Worm (Caenorhabditis elegans) whole organism, midembryonic: ENCODE measurements around the gene B0464.6.

Source experiments
- T22C8.4 ChIP-seq: fragments of 200-800 bp; sonication (Bioruptor generic); IDR thresholded peaks from 2 replicates; pipeline ENCODE4 v1.3.6; 2022; ENCODE audit warnings: missing genetic modification characterization, missing compliant biosample characterization
- cog-1 ChIP-seq: sonication (generic microtip); optimal IDR thresholded peaks from 2 replicates; lab custom pipeline; 2016; ENCODE audit warnings: missing genetic modification characterization, missing compliant biosample characterization
- flt-1 ChIP-seq: fragments of 200-800 bp; sonication (Bioruptor generic); IDR thresholded peaks from 2 replicates; pipeline ENCODE4 v1.3.6; 2022; ENCODE audit warnings: missing genetic modification characterization, missing compliant biosample characterization
- klf-2 ChIP-seq: fragments of 200-800 bp; sonication (Bioruptor generic); conservative IDR thresholded peaks from 2 replicates; pipeline ENCODE4 v1.3.6; 2022; ENCODE audit warnings: missing genetic modification reagents, missing genetic modification characterization, missing compliant biosample characterization
- med-1 ChIP-seq: sonication (generic microtip); optimal IDR thresholded peaks from 2 replicates; lab custom pipeline; 2017; ENCODE audit warnings: missing genetic modification characterization, mild to moderate bottlenecking, missing compliant biosample characterization, antibody characterized with exemption, missing genetic modification reagents; ENCODE audit not compliant: insufficient read depth
- ref-1 ChIP-seq: fragments of 200-800 bp; sonication (Bioruptor generic); conservative IDR thresholded peaks from 2 replicates; pipeline ENCODE4 v1.3.6; 2022; ENCODE audit warnings: missing genetic modification reagents, missing genetic modification characterization, missing compliant biosample characterization
- tab-1 ChIP-seq: fragments of 200-800 bp; sonication (Bioruptor generic); IDR thresholded peaks from 2 replicates; pipeline ENCODE4 v1.3.6; 2022; ENCODE audit warnings: missing genetic modification characterization, missing compliant biosample characterization
- ztf-23 ChIP-seq: fragments of 200-800 bp; sonication (Bioruptor generic); IDR thresholded peaks from 2 replicates; pipeline ENCODE4 v1.3.6; 2022; ENCODE audit warnings: missing genetic modification reagents, missing genetic modification characterization, missing compliant biosample characterization
- ztf-29 ChIP-seq: fragments of 200-800 bp; sonication (Bioruptor generic); IDR thresholded peaks from 2 replicates; pipeline ENCODE4 v1.3.6; 2022; ENCODE audit warnings: missing genetic modification reagents, missing genetic modification characterization, missing compliant biosample characterization

Gene B0464.6

DNA sequence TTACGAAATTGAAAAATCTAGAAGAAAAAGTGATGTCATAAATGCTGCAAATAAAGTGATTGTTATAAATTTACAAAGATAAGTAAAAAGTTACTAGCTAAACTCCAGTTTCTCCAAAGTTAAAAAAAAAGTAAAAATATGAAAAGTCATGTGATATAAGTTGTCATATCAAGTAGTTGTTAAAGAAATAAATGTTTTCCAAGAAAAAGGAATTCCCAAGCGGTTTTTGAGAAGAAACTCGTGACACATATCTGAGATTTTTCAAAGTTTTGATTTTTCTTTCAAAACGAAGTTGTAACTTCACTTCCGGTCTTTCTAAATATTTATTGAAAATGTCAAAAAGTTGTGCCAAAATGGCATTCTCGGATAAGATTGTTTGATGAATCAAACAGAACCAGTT is 35.3 kb upstream of the B0464.6 start:
- TF ChIP-seq cog-1 (no peak), tab-1 (GFP tag; lab: Robert Waterston, UW) (no peak), T22C8.4 (GFP tag; lab: Robert Waterston, UW) (no peak), ref-1 (no peak), flt-1 (GFP tag; lab: Robert Waterston, UW) (no peak), med-1 (GFP tag; lab: Kevin White, UChicago) (no peak), ztf-29 (GFP tag; lab: Robert Waterston, UW) (no peak), ztf-23 (GFP tag; lab: Robert Waterston, UW) (no peak)

- TF ChIP-seq tab-1 (GFP tag; lab: Robert Waterston, UW) (no peak), klf-2 (GFP tag; lab: Robert Waterston, UW) (no peak), cog-1 (no peak), ztf-23 (GFP tag; lab: Robert Waterston, UW) (no peak), ref-1 (no peak), flt-1 (GFP tag; lab: Robert Waterston, UW) (no peak), med-1 (GFP tag; lab: Kevin White, UChicago) (no peak), ztf-29 (GFP tag; lab: Robert Waterston, UW) (no peak), T22C8.4 (GFP tag; lab: Robert Waterston, UW) (no peak)
These were observed 34.5 kb upstream of the B0464.6 start, which contains the start of gene sod-4 for ce11 chrIII:9500267-9500666. Gene sod-4 (minus strand): TSS chrIII:9500375.

DNA sequence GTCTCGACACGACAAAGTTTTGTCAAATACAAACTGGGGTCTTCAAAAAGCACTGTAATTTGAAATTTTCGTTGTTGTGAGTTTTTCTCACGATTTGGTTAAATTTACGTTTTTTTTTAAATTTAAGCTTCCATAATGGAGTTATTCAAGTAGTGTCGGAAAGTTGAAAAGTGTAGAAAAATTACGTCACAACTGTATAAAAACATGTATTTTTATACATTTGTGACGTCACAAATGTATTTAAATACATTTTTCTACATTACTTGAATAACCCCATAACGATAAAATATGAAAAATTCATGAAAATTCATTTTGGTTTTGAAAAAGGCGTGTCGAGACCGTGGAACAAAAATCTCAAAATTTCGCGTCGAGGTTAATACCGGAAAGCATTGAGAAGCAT is 31.6 kb upstream of the B0464.6 start:
- TF ChIP-seq flt-1 (GFP tag; lab: Robert Waterston, UW) (no peak), tab-1 (GFP tag; lab: Robert Waterston, UW) (no peak), ztf-23 (GFP tag; lab: Robert Waterston, UW) (no peak), ztf-29 (GFP tag; lab: Robert Waterston, UW) (no peak), T22C8.4 (GFP tag; lab: Robert Waterston, UW) (no peak), klf-2 (GFP tag; lab: Robert Waterston, UW) (no peak), cog-1 (no peak), ref-1 (no peak), med-1 (GFP tag; lab: Kevin White, UChicago) (no peak)

- TF ChIP-seq ztf-23 (GFP tag; lab: Robert Waterston, UW) = no peak
- TF ChIP-seq flt-1 (GFP tag; lab: Robert Waterston, UW) = no peak
- no peak for TF ChIP-seq med-1 (GFP tag; lab: Kevin White, UChicago)
- TF ChIP-seq ztf-29 (GFP tag; lab: Robert Waterston, UW) = no peak
These were observed 30.3 kb upstream of the B0464.6 start for ce11 chrIII:9496083-9496482.

DNA sequence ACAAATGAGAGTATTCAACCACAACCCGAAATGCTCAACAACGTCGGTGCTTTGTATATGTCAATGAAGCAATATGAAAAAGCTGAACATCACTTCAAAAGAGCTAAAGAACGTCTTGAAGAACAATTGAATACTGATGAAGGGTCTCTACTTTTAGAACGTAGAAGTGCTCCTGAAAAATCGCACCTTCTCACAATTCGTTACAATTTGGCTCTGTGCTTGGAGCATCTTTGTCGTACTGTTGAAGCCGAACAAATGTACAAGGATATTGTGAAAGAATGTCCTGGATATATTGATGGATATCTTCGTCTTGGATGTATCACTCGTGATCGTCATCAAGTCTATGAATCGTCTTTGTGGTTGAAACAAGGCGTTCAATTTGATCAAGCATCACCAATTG is 28.4 kb upstream of the B0464.6 start:
- no peak for TF ChIP-seq ztf-23 (GFP tag; lab: Robert Waterston, UW)
- no peak for TF ChIP-seq tab-1 (GFP tag; lab: Robert Waterston, UW)
- TF ChIP-seq klf-2 (GFP tag; lab: Robert Waterston, UW) = no peak
- no peak for TF ChIP-seq flt-1 (GFP tag; lab: Robert Waterston, UW)
- no peak for TF ChIP-seq T22C8.4 (GFP tag; lab: Robert Waterston, UW)
- TF ChIP-seq med-1 (GFP tag; lab: Kevin White, UChicago) = no peak
- TF ChIP-seq cog-1 = no peak
- no peak for TF ChIP-seq ref-1

DNA sequence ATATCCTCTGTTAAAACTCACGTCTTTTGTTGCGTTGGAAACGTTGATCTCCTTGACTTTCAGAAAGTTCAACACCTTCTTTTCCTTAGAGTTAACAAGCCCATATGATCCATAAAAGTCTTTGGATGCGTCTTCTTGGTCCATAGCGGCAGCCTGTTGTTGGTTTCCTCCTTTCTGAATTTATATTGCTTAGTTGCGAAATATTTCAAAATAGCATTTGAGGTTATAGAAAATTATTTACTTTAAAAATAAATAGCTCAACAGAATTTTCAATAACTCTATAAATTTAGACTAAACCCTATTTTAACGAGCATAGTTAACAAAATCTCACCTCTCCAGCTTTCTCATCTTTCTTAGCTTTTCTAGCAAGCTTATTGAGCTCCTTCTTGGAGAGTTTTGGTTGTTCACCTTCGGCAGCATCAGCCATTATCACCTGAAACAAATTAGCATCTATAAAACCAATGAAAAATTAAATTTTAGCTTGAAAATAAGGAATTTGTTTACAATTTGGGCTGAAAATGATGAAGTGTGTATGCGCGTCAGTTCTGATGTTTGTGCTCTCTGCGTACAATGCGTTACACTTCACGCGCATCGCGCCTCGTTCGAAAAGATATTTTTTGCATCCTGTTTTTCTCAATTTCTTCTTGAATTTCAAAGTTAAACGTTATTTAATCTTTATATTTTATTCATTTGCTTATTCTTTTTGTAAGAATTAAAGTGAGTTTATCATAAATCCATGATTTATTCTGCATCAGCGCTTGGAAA is 25.2 kb upstream of the B0464.6 start, which contains the start of the genes dars-1 and ctr-9:
TSS of gene dars-1 (minus strand) at position 433 of the 765 bp plus-strand sequence.
TSS of gene ctr-9 (plus strand) at position 614 of the 765 bp plus-strand sequence.
- TF ChIP-seq tab-1 (GFP tag; lab: Robert Waterston, UW) = no peak
- no peak for TF ChIP-seq T22C8.4 (GFP tag; lab: Robert Waterston, UW)
- TF ChIP-seq flt-1 (GFP tag; lab: Robert Waterston, UW) = no peak
- no peak for TF ChIP-seq klf-2 (GFP tag; lab: Robert Waterston, UW)
- TF ChIP-seq ztf-23 (GFP tag; lab: Robert Waterston, UW) = no peak
- no peak for TF ChIP-seq cog-1
- TF ChIP-seq ref-1 = no peak
- TF ChIP-seq med-1 (GFP tag; lab: Kevin White, UChicago) = no peak
- no peak for TF ChIP-seq ztf-29 (GFP tag; lab: Robert Waterston, UW)

DNA sequence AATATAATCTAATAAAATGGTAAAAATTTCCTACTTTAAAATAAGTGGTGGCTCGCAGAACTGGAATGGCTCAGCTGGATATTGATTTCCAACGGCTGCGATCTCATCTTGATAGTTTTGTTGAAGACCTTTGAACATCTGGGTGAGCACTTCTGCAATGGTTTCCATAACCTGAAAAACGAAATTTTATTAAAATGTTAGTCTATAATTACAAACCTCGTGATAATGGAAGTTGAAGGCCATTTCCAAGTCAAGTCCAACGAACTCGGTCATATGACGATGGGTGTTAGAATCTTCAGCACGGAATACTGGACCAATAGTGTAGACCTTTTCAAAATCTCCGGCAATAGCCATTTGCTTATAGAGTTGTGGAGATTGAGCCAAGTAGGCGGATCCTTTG is 24.0 kb upstream of the B0464.6 start:
- TF ChIP-seq med-1 (GFP tag; lab: Kevin White, UChicago) (no peak), ref-1 (no peak), cog-1 (no peak), T22C8.4 (GFP tag; lab: Robert Waterston, UW) (no peak), ztf-29 (GFP tag; lab: Robert Waterston, UW) (no peak), tab-1 (GFP tag; lab: Robert Waterston, UW) (no peak)

DNA sequence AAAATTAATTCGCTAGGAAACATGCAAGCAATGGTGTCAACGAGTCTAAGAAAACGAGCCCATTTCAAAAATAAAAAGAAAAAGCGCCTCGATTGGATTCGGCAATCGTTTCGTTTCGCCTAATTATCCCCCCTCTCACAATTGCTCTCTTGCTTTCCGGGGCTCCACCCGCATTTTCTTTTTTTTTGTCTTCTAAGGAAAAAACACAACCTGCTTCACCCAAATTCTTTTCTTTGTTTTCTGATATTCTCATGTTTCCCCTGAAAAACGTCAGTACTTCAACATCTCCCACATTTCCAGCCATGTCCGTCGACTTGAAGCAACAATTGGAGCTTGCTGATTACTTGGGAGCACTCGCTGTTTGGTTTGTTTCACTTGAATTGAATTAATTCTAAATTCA is 22.7 kb upstream of the B0464.6 start, which contains the start of gene nlp-36:
TSS of gene nlp-36 (plus strand) at position 301 of the 400 bp plus-strand sequence.
- no peak for TF ChIP-seq ztf-23 (GFP tag; lab: Robert Waterston, UW)
- TF ChIP-seq tab-1 (GFP tag; lab: Robert Waterston, UW) = no peak
- TF ChIP-seq ztf-29 (GFP tag; lab: Robert Waterston, UW) = no peak
- no peak for TF ChIP-seq T22C8.4 (GFP tag; lab: Robert Waterston, UW)
- no peak for TF ChIP-seq cog-1
- TF ChIP-seq flt-1 (GFP tag; lab: Robert Waterston, UW) = no peak
- no peak for TF ChIP-seq klf-2 (GFP tag; lab: Robert Waterston, UW)
- TF ChIP-seq ref-1 = no peak
- no peak for TF ChIP-seq med-1 (GFP tag; lab: Kevin White, UChicago)

DNA sequence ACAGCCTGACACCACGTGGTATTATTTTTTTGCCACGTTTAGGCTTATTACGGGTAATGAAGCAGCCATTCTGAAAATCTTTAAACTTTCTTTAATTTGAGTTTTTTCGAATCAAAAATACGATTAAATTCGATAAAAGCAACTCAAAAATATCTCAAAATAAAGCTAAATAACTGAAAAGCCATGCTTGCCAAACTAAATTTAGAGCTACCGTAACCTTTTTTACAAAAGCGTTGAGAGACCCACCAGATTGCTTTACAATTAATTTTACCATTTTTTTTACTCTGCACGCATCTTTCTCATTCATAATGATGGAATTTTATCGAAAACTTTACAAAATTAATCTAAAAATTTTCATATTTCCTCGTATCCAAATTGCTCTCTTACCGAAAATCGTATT is 22.3 kb upstream of the B0464.6 start:
- TF ChIP-seq flt-1 (GFP tag; lab: Robert Waterston, UW) = no peak
- no peak for TF ChIP-seq ref-1
- no peak for TF ChIP-seq klf-2 (GFP tag; lab: Robert Waterston, UW)
- TF ChIP-seq ztf-23 (GFP tag; lab: Robert Waterston, UW) = no peak
- TF ChIP-seq cog-1 = no peak
- TF ChIP-seq T22C8.4 (GFP tag; lab: Robert Waterston, UW) = no peak
- no peak for TF ChIP-seq ztf-29 (GFP tag; lab: Robert Waterston, UW)
